Worm (Caenorhabditis elegans): ENCODE data around the gene F09E10.6.

DNA sequence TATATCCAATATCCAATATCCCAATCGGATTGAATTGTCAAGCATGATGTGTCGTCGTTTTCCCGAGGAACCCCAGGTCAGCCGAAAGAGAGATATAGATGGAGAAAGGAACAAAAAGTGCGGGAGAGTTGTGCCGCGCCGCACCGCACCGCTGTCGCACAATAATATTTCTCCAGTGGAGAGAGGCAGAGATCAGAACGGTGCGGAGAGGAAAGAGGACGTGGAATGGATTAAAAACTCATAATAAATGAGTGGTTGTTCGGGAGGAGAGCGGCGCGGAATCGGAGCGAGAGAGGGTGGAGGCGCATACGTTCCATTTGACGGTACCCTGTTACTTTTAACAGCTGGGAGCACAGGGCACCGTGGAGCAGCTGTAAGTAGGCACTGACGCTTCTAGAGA lies 20.0 kb upstream of the F09E10.6 start:
- TF ChIP-seq gmeb-1 (tag; optimal IDR thresholded peaks at IDR 0.05) = no peak
- no peak for TF ChIP-seq fos-1 (tag; optimal IDR thresholded peaks at IDR 0.05)
- no peak for TF ChIP-seq ceh-82 (tag; optimal IDR thresholded peaks at IDR 0.05)
- no peak for TF ChIP-seq unc-62 (GFP tag; optimal IDR thresholded peaks at IDR 0.05)
- TF ChIP-seq nhr-237 (tag; optimal IDR thresholded peaks at IDR 0.05) = no peak
- no peak for TF ChIP-seq blmp-1 (tag; optimal IDR thresholded peaks at IDR 0.05; ENCODE audit: insufficient read depth)

Data from whole organism, L2 larva.